Fruit fly (Drosophila melanogaster) whole organism, adult: Measurements from ENCODE around the gene NC2beta.

Experiments used
- CG11617 ChIP-seq: fragments of 200-800 bp; sonication (Bioruptor generic); optimal IDR thresholded peaks from 2 replicates; lab custom pipeline; 2017; ENCODE audit warnings: mild to moderate bottlenecking, missing biosample characterization, missing genetic modification reagents, missing genetic modification characterization
- CG12768 ChIP-seq: fragments of 200-800 bp; sonication (Bioruptor generic); optimal IDR thresholded peaks from 2 replicates; lab custom pipeline; 2017; ENCODE audit warnings: missing biosample characterization, missing genetic modification characterization, mild to moderate bottlenecking, moderate library complexity, missing genetic modification reagents
- CG14711 ChIP-seq: fragments of 200-800 bp; sonication (Bioruptor generic); optimal IDR thresholded peaks from 2 replicates; lab custom pipeline; 2018; ENCODE audit warnings: missing biosample characterization, mild to moderate bottlenecking, missing genetic modification characterization, moderate library complexity
- CG1620 ChIP-seq: fragments of 200-800 bp; sonication (Bioruptor generic); optimal IDR thresholded peaks from 2 replicates; lab custom pipeline; 2016; ENCODE audit warnings: missing biosample characterization, missing genetic modification characterization
- CG33017 ChIP-seq: fragments of 200-800 bp; sonication (Bioruptor generic); optimal IDR thresholded peaks from 2 replicates; lab custom pipeline; 2018; ENCODE audit warnings: missing biosample characterization, mild to moderate bottlenecking, missing genetic modification characterization, moderate library complexity
- CG5204 ChIP-seq: fragments of 200-800 bp; sonication (Bioruptor generic); optimal IDR thresholded peaks from 2 replicates; lab custom pipeline; 2016; ENCODE audit warnings: missing biosample characterization, missing genetic modification characterization
- CG7045 ChIP-seq: fragments of 200-800 bp; sonication (Bioruptor generic); optimal IDR thresholded peaks from 2 replicates; lab custom pipeline; 2017; ENCODE audit warnings: missing biosample characterization, mild to moderate bottlenecking, missing genetic modification characterization
- CG7101 ChIP-seq: fragments of 200-800 bp; sonication (Bioruptor generic); optimal IDR thresholded peaks from 2 replicates; lab custom pipeline; 2018; ENCODE audit warnings: missing biosample characterization, mild to moderate bottlenecking, missing genetic modification characterization, moderate library complexity
- Clk ChIP-seq: fragments of 200-800 bp; sonication (Bioruptor generic); optimal IDR thresholded peaks from 2 replicates; lab custom pipeline; 2017; ENCODE audit warnings: missing biosample characterization, missing genetic modification characterization
- Crg-1 ChIP-seq: fragments of 200-800 bp; sonication (Bioruptor generic); optimal IDR thresholded peaks from 2 replicates; lab custom pipeline; 2016; ENCODE audit warnings: missing biosample characterization, missing genetic modification characterization
- Hr96 ChIP-seq: fragments of 200-800 bp; sonication (Bioruptor generic); optimal IDR thresholded peaks from 2 replicates; lab custom pipeline; 2016; ENCODE audit warnings: missing biosample characterization, missing genetic modification characterization
- Mnt ChIP-seq: fragments of 200-800 bp; sonication (Bioruptor generic); optimal IDR thresholded peaks from 2 replicates; lab custom pipeline; 2016; ENCODE audit warnings: missing biosample characterization, mild to moderate bottlenecking, missing genetic modification characterization
- bab1 ChIP-seq: fragments of 200-800 bp; sonication (Bioruptor generic); optimal IDR thresholded peaks from 3 replicates; lab custom pipeline; 2019; ENCODE audit warnings: missing biosample characterization, mild to moderate bottlenecking, missing genetic modification characterization, moderate library complexity
- cic ChIP-seq: fragments of 200-800 bp; sonication (Bioruptor generic); optimal IDR thresholded peaks from 2 replicates; lab custom pipeline; 2017; ENCODE audit warnings: missing biosample characterization, mild to moderate bottlenecking, missing genetic modification characterization, moderate library complexity
- cnc ChIP-seq, 2 experiments: fragments of >200 bp; optimal IDR thresholded peaks; 2 replicates each; lab custom pipeline; 2017
- kay ChIP-seq: fragments of 200-800 bp; sonication (Bioruptor generic); peaks from one replicate; lab custom pipeline; 2016; ENCODE audit warnings: missing biosample characterization, missing genetic modification characterization, borderline replicate concordance
- ovo ChIP-seq: fragments of 200-800 bp; sonication (Bioruptor generic); optimal IDR thresholded peaks from 2 replicates; lab custom pipeline; 2016; ENCODE audit warnings: missing biosample characterization, missing genetic modification characterization
- pad ChIP-seq: fragments of 200-800 bp; sonication (Bioruptor generic); optimal IDR thresholded peaks from 3 replicates; lab custom pipeline; 2017; ENCODE audit warnings: missing biosample characterization, missing genetic modification characterization, mild to moderate bottlenecking, moderate library complexity, missing genetic modification reagents
- tj ChIP-seq: fragments of 200-800 bp; sonication (Bioruptor generic); optimal IDR thresholded peaks from 3 replicates; lab custom pipeline; 2017; ENCODE audit warnings: missing biosample characterization, mild to moderate bottlenecking, missing genetic modification characterization, moderate library complexity
- toe ChIP-seq: fragments of 200-800 bp; sonication (Bioruptor generic); optimal IDR thresholded peaks from 2 replicates; lab custom pipeline; 2016; ENCODE audit warnings: missing biosample characterization, missing genetic modification characterization

NC2beta gene

dm6 chr2L:14995594-14996463, 11.8 kb upstream of the NC2beta start:
- TF ChIP-seq CG12768 (GFP tag; lab: Kevin White, UChicago) = no peak
- TF ChIP-seq pad = peak; percentile 48
- peak; percentile 22 for TF ChIP-seq CG7101
- TF ChIP-seq bab1 (GFP tag; lab: Kevin White, UChicago) = peak; percentile 50
- peak; percentile 19 for TF ChIP-seq CG7045
- peak; percentile 51 for TF ChIP-seq CG14711 (tag; lab: Kevin White, UChicago)

dm6 chr2L:14997370-14997769, 10.2 kb upstream of the NC2beta start, which contains the start of gene mol:
mol (minus strand) TSS chr2L:14997559.
- TF ChIP-seq CG5204 (no peak), Mnt (GFP tag; lab: Kevin White, UChicago) (no peak), cic (no peak), CG11617 (no peak), CG1620 (GFP tag; lab: Kevin White, UChicago) (no peak), CG14711 (tag; lab: Kevin White, UChicago) (no peak)

DNA sequence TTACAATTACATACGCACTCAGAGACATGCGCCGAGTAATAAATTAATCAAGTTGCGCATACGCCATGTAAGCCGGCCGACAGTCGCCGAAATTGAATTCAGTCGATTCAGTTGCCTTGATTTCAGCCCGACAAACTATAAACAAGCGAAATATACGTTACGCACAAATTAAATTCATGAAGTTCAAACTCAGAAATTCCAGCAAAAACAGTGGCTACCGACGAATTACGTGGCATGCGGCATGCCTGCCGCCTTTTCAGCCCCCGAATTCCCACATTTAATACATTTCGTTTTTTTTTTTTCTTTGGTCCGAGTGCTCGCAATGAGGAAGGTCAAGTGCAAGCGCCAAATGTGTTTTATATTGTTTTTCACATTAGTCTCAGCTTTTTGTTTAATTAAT, 7.3 kb upstream of the NC2beta start:
- no peak for TF ChIP-seq toe
- TF ChIP-seq pad = no peak
- TF ChIP-seq CG1620 (GFP tag; lab: Kevin White, UChicago) = no peak
- TF ChIP-seq Crg-1 (GFP tag; lab: Kevin White, UChicago) = no peak
- TF ChIP-seq CG5204 = no peak

dm6 chr2L:15001847-15002246, 5.8 kb upstream of the NC2beta start:
- no peak for TF ChIP-seq Mnt (GFP tag; lab: Kevin White, UChicago)
- no peak for TF ChIP-seq CG5204

dm6 chr2L:15005505-15005904, 2.1 kb upstream of the NC2beta start, which contains the start of gene DCTN5-p25:
DCTN5-p25 (plus strand) TSS chr2L:15005733.
- TF ChIP-seq bab1 (GFP tag; lab: Kevin White, UChicago) = peak; percentile 14
- TF ChIP-seq tj (GFP tag; lab: Kevin White, UChicago) = no peak
- no peak for TF ChIP-seq CG12768 (GFP tag; lab: Kevin White, UChicago)

dm6 chr2L:15008034-15008433, 421 bp downstream of the NC2beta start:
- TF ChIP-seq toe = no peak
- no peak for TF ChIP-seq CG7101
- no peak for TF ChIP-seq kay (GFP tag; lab: Kevin White, UChicago)
- TF ChIP-seq pad = no peak
- no peak for TF ChIP-seq CG14711 (tag; lab: Kevin White, UChicago)
- no peak for TF ChIP-seq CG7045
- TF ChIP-seq Mnt (GFP tag; lab: Kevin White, UChicago) = no peak
- no peak for TF ChIP-seq Crg-1 (GFP tag; lab: Kevin White, UChicago)
- TF ChIP-seq CG5204 = no peak
- no peak for TF ChIP-seq Clk

DNA sequence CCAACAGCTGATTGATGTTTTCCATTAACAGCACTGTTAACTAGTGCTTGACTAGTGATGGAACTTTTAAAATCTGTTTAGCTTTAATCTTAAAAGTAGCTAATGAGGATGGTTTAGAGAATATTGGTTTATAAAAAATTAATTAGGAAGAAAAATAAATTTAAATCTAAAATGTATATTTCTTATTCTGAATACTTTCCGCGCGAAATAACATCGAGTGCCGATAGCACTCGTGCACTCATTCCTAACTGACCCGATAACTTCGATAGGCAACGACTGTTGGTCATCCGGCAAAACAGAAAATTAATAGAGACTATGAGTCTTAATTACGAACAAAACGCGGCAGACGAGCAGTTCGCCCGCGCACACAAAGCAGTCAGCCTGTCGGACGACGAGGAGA, 2.1 kb downstream of the NC2beta start, which contains the start of the genes THG and Rnmt:
Gene THG, minus strand, starts transcription at position 22 of the 400 bp plus-strand sequence.
Gene Rnmt, plus strand, starts transcription at position 237 of the 400 bp plus-strand sequence.
- TF ChIP-seq CG1620 (GFP tag; lab: Kevin White, UChicago) = peak; percentile 71
- TF ChIP-seq kay (GFP tag; lab: Kevin White, UChicago) = no peak
- peak; percentile 28 for TF ChIP-seq ovo (GFP tag; lab: Kevin White, UChicago)
- peak; percentile 63 for TF ChIP-seq CG7045
- peak; percentile 75 for TF ChIP-seq CG14711 (tag; lab: Kevin White, UChicago)
- TF ChIP-seq pad = peak; percentile 26
- peak; percentile 83 for TF ChIP-seq CG7101
- peak; percentile 47 for TF ChIP-seq CG12768 (GFP tag; lab: Kevin White, UChicago)
- TF ChIP-seq bab1 (GFP tag; lab: Kevin White, UChicago) = peak; percentile 88
- TF ChIP-seq cnc (optimal IDR thresholded peaks at IDR 0.05; lab: Kevin White, UChicago) = no peak
- peak; percentile 78 for TF ChIP-seq toe
- peak; percentile 43 for TF ChIP-seq tj (GFP tag; lab: Kevin White, UChicago)
- TF ChIP-seq Clk = peak; percentile 30
- peak; percentile 65 for TF ChIP-seq Hr96 (GFP tag; lab: Kevin White, UChicago)
- TF ChIP-seq CG5204 = peak; percentile 63
- TF ChIP-seq CG33017 (tag; lab: Kevin White, UChicago) = peak; percentile 70
- TF ChIP-seq cic = no peak
- TF ChIP-seq Mnt (GFP tag; lab: Kevin White, UChicago) = peak; percentile 65
- TF ChIP-seq CG11617 = peak; percentile 75
- peak; percentile 20 for TF ChIP-seq Crg-1 (GFP tag; lab: Kevin White, UChicago)

DNA sequence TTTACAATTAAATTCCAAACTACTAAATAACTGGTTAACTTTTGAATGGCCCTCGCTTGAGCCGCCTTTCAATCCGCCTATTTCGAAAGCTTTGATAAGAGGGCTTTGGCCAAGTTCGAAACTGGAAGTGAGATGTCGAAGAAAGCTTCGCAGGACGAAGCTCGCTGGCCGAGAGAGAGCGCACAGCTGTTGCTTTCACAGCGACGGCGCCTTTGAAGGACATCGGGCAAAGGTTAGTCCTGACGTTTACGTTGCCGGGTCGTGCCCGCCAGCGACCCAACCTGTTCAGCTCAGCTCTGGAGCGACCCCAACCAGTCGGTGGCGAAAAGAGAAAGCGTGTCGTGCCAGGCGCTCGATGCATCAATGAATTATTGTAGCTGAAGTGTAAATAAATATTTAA, 4.2 kb downstream of the NC2beta start:
- TF ChIP-seq bab1 (GFP tag; lab: Kevin White, UChicago) = no peak
- no peak for TF ChIP-seq ovo (GFP tag; lab: Kevin White, UChicago)
- no peak for TF ChIP-seq pad
- no peak for TF ChIP-seq CG33017 (tag; lab: Kevin White, UChicago)
- no peak for TF ChIP-seq CG11617
- TF ChIP-seq Mnt (GFP tag; lab: Kevin White, UChicago) = no peak
- TF ChIP-seq Crg-1 (GFP tag; lab: Kevin White, UChicago) = no peak
- no peak for TF ChIP-seq cnc (optimal IDR thresholded peaks at IDR 0.05; lab: Kevin White, UChicago)
- no peak for TF ChIP-seq Clk
- TF ChIP-seq CG14711 (tag; lab: Kevin White, UChicago) = no peak
- no peak for TF ChIP-seq toe
- no peak for TF ChIP-seq CG5204
- TF ChIP-seq Hr96 (GFP tag; lab: Kevin White, UChicago) = no peak
- TF ChIP-seq CG1620 (GFP tag; lab: Kevin White, UChicago) = no peak
